Worm (Caenorhabditis elegans) whole organism, dauer: ENCODE results near the gene srsx-22.

ENCODE experiments used
- unc-62 ChIP-seq: sonication (generic microtip); optimal IDR thresholded peaks from 2 replicates; lab custom pipeline; 2017; ENCODE audit warnings: missing biosample characterization, missing genetic modification reagents, missing genetic modification characterization

srsx-22 gene

ce11 chrV:8349950-8350349, 1.5 kb upstream of the srsx-22 start:
- TF ChIP-seq unc-62 (GFP tag; lab: Kevin White, UChicago): no peak

ce11 chrV:8355435-8356212, 4.2 kb downstream of the srsx-22 start, which contains the start of gene mom-2:
Gene mom-2, plus strand, starts transcription at chrV:8355988.
- no peak for TF ChIP-seq unc-62 (GFP tag; lab: Kevin White, UChicago)

ce11 chrV:8357756-8358155, 6.3 kb downstream of the srsx-22 start:
- no peak for TF ChIP-seq unc-62 (GFP tag; lab: Kevin White, UChicago)

ce11 chrV:8358702-8359101, 7.2 kb downstream of the srsx-22 start:
- TF ChIP-seq unc-62 (GFP tag; lab: Kevin White, UChicago): no peak

- TF ChIP-seq unc-62 (GFP tag; lab: Kevin White, UChicago): no peak
These were observed 7.7 kb downstream of the srsx-22 start, which contains the start of gene mpdu-1 for ce11 chrV:8359113-8359564. Gene mpdu-1, minus strand, starts transcription at chrV:8359163.

- no peak for TF ChIP-seq unc-62 (GFP tag; lab: Kevin White, UChicago)
These were observed 8.3 kb downstream of the srsx-22 start, which contains the start of gene F38E1.6 for ce11 chrV:8359792-8360191. Gene F38E1.6, plus strand, starts transcription at chrV:8360092.

ce11 chrV:8370705-8371104, 19.2 kb downstream of the srsx-22 start, which contains the start of gene gpa-2:
Gene gpa-2, plus strand, starts transcription at chrV:8371005.
- no peak for TF ChIP-seq unc-62 (GFP tag; lab: Kevin White, UChicago)

ce11 chrV:8375419-8375818, 23.9 kb downstream of the srsx-22 start, which contains the start of gene F38E1.10:
Gene F38E1.10, minus strand, starts transcription at chrV:8375519.
- no peak for TF ChIP-seq unc-62 (GFP tag; lab: Kevin White, UChicago)

ce11 chrV:8375849-8376248, 24.4 kb downstream of the srsx-22 start, which contains the start of gene F38E1.3:
Gene F38E1.3, plus strand, starts transcription at chrV:8376149.
- no peak for TF ChIP-seq unc-62 (GFP tag; lab: Kevin White, UChicago)

ce11 chrV:8379206-8379605, 27.7 kb downstream of the srsx-22 start, which contains the start of gene F52E1.5:
Gene F52E1.5, plus strand, starts transcription at chrV:8379506.
- no peak for TF ChIP-seq unc-62 (GFP tag; lab: Kevin White, UChicago)

ce11 chrV:8380076-8380475, 28.6 kb downstream of the srsx-22 start:
- TF ChIP-seq unc-62 (GFP tag; lab: Kevin White, UChicago): no peak

- no peak for TF ChIP-seq unc-62 (GFP tag; lab: Kevin White, UChicago)
These were observed 32.2 kb downstream of the srsx-22 start, which contains the start of gene F52E1.14 for ce11 chrV:8383716-8384115. Gene F52E1.14, plus strand, starts transcription at chrV:8383922.

ce11 chrV:8384809-8385208, 33.3 kb downstream of the srsx-22 start:
- no peak for TF ChIP-seq unc-62 (GFP tag; lab: Kevin White, UChicago)

ce11 chrV:8385879-8386530, 34.5 kb downstream of the srsx-22 start, which contains the start of gene hsp-17:
Gene hsp-17, minus strand, starts transcription at chrV:8385929.
- TF ChIP-seq unc-62 (GFP tag; lab: Kevin White, UChicago): no peak

- no peak for TF ChIP-seq unc-62 (GFP tag; lab: Kevin White, UChicago)
These were observed 35.6 kb downstream of the srsx-22 start, which contains the start of gene gcy-7 for ce11 chrV:8387056-8387455. Gene gcy-7, plus strand, starts transcription at chrV:8387356.

- TF ChIP-seq unc-62 (GFP tag; lab: Kevin White, UChicago): no peak
These were observed 37.8 kb downstream of the srsx-22 start for ce11 chrV:8389307-8389706.
